Worm (Caenorhabditis elegans): ENCODE data around the gene C10A4.9.

- no peak for TF ChIP-seq dmd-4 (tag; optimal IDR thresholded peaks at IDR 0.05; ENCODE audit: borderline replicate concordance)
- no peak for TF ChIP-seq odd-2 (tag; optimal IDR thresholded peaks at IDR 0.05)
- TF ChIP-seq pag-3 (tag; optimal IDR thresholded peaks at IDR 0.05; ENCODE audit: borderline replicate concordance), result no peak
- TF ChIP-seq hlh-6 (tag; optimal IDR thresholded peaks at IDR 0.05), result no peak
- TF ChIP-seq ceh-6 (GFP tag; optimal IDR thresholded peaks at IDR 0.05), result no peak
These were observed at the start of gene C10A4.9 for ce11 chrX:7420571-7420970.
